Worm (Caenorhabditis elegans): Measurements from ENCODE around the gene hpo-26.

The hpo-26 gene

DNA sequence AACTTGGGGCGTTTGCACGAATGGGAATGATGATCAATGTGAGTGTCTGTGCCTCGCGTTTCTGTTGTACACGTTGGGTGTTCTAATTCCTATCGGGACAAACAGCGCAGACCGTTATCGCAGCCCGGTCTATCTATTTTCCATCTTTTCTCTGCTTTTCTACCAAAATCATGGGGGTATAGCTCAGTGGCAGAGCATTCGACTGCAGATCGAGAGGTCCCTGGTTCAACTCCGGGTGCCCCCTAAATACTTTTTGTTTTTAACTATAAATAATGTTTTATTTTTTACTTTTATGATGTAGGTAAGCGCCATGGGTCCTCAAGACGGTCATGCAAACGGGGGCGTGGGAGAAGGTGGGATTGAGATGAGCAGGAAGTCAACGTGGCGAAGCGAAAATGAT, 26.7 kb upstream of the hpo-26 start (continued):
- no peak for TF ChIP-seq zip-2 (tag; optimal IDR thresholded peaks at IDR 0.05)
- TF ChIP-seq mxl-2 (GFP tag; conservative IDR thresholded peaks at IDR 0.05) = 0 out of 2 replicates have a peak, but pooled peaks have one; percentile 42
- no peak for TF ChIP-seq Y48G9A.11 (GFP tag; IDR thresholded peaks at IDR 0.05)

DNA sequence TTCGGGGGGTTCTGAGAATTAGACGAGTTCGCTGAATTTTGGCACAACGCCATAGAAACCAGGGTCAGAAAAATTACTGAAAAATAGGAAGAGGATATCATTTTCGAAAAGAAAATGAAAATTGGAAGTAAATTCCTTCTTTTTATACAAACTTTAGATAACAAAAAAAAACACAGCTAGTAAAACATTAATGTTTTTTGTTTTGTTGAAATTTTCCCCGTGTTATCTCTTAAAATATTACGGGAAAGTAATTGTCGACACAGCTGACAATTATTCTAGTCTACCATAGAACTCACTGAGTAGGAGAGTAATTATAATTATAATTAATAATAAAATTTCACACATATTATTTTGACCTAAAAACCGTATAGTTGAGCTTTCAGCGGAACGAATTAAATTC, 26.2 kb upstream of the hpo-26 start, which contains the start of gene spp-26:
spp-26 (minus strand) TSS at position 101 of the 400 bp plus-strand sequence.
- TF ChIP-seq R02D3.7 (tag; optimal IDR thresholded peaks at IDR 0.05) (no peak), attf-4 (tag; optimal IDR thresholded peaks at IDR 0.05) (no peak), lin-13 (GFP tag; optimal IDR thresholded peaks at IDR 0.05) (no peak), ZK546.5 (tag; optimal IDR thresholded peaks at IDR 0.05) (no peak), tag-97 (GFP tag; IDR thresholded peaks at IDR 0.05) (no peak), F10B5.3 (tag; optimal IDR thresholded peaks at IDR 0.05) (no peak), F44E2.7 (GFP tag; IDR thresholded peaks at IDR 0.05) (no peak), nhr-237 (tag; optimal IDR thresholded peaks at IDR 0.05) (no peak), nhr-76 (tag; optimal IDR thresholded peaks at IDR 0.05) (no peak), Y105C5A.15 (GFP tag; IDR thresholded peaks at IDR 0.05) (no peak), unc-130 (GFP tag; optimal IDR thresholded peaks at IDR 0.05) (no peak), ceh-62 (tag; optimal IDR thresholded peaks at IDR 0.05) (no peak), spr-1 (tag; optimal IDR thresholded peaks at IDR 0.05) (no peak), dmd-8 (GFP tag; IDR thresholded peaks at IDR 0.05) (no peak), nhr-11 (tag; optimal IDR thresholded peaks at IDR 0.05) (no peak), zip-2 (tag; optimal IDR thresholded peaks at IDR 0.05) (no peak), dve-1 (tag; optimal IDR thresholded peaks at IDR 0.05; ENCODE audit: insufficient read depth) (no peak), Y48G9A.11 (GFP tag; IDR thresholded peaks at IDR 0.05) (no peak), fos-1 (tag; optimal IDR thresholded peaks at IDR 0.05) (no peak)

DNA sequence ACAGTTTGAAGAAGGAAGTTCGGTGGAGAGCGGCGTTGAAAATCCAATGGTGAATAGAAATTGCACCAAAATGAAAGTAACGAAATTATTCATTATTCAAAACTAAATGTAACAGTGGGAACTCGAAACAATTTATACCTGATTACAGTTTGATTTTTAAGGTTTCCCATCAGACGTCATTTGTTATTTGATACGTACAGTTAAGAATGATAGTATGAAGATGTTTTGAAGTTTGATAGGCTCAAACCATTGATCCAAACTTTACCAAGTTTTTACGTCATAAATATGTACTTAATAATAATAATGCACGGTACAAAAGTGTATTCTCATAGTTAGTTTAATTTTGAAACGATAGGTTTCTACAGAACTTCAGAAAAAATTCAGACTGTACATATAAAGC, 25.2 kb upstream of the hpo-26 start, which contains the start of gene spp-20:
spp-20 (minus strand) TSS at position 101 of the 400 bp plus-strand sequence.
- TF ChIP-seq egl-27 (tag; optimal IDR thresholded peaks at IDR 0.05) (no peak), daf-8 (GFP tag; IDR thresholded peaks at IDR 0.05) (no peak), ceh-62 (tag; optimal IDR thresholded peaks at IDR 0.05) (no peak), zfp-3 (GFP tag; conservative IDR thresholded peaks at IDR 0.05) (no peak), hlh-11 (tag; optimal IDR thresholded peaks at IDR 0.05) (no peak), lin-29 (GFP tag; IDR thresholded peaks at IDR 0.05) (no peak), T26A8.4 (GFP tag; IDR thresholded peaks at IDR 0.05) (no peak), Y5F2A.4 (GFP tag; optimal IDR thresholded peaks at IDR 0.05) (no peak), daf-19 (GFP tag; conservative IDR thresholded peaks at IDR 0.05) (no peak), zip-2 (tag; optimal IDR thresholded peaks at IDR 0.05) (no peak)

DNA sequence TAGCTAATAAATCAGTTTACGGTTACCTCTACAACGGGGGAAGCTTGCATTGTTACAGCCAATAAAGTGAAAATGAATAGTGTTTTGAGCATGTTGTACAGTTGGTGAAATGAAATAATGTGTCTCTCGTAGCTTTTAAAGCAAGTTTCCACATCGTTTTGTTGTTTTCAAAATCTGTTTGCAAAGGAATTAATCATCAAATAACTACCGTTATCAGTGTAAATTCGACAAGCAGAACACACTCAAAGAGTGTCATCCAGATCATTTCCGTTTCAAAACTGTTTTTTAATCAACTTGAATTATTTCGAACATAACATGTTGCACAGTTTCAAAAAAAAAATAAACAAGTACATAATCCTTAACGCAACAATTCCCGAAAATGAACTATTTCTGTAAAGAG, 24.2 kb upstream of the hpo-26 start, which contains the start of gene spp-27:
spp-27 (minus strand) TSS at position 101 of the 400 bp plus-strand sequence.
- TF ChIP-seq nhr-25 (tag; optimal IDR thresholded peaks at IDR 0.05; ENCODE audit: borderline replicate concordance, insufficient read depth) (no peak), ztf-7 (tag; optimal IDR thresholded peaks at IDR 0.05) (no peak), mxl-2 (GFP tag; conservative IDR thresholded peaks at IDR 0.05) (no peak), nhr-102 (tag; optimal IDR thresholded peaks at IDR 0.05) (no peak), snpc-4 (tag; optimal IDR thresholded peaks at IDR 0.05) (no peak), lin-29 (GFP tag; IDR thresholded peaks at IDR 0.05) (no peak), D1046.2 (GFP tag; IDR thresholded peaks at IDR 0.05) (no peak), hmg-1.1 (GFP tag; IDR thresholded peaks at IDR 0.05) (no peak), ZK337.2 (GFP tag; IDR thresholded peaks at IDR 0.05) (no peak), egl-27 (tag; optimal IDR thresholded peaks at IDR 0.05) (no peak), T20F7.1 (GFP tag; optimal IDR thresholded peaks at IDR 0.05) (no peak), lin-38 (GFP tag; IDR thresholded peaks at IDR 0.05) (no peak), saeg-2 (GFP tag; IDR thresholded peaks at IDR 0.05) (no peak), nhr-28 (tag; optimal IDR thresholded peaks at IDR 0.05) (no peak), nhr-41 (GFP tag; IDR thresholded peaks at IDR 0.05) (no peak), sdz-12 (GFP tag; optimal IDR thresholded peaks at IDR 0.05) (no peak), fkh-10 (GFP tag; optimal IDR thresholded peaks at IDR 0.05) (no peak), mxl-3 (GFP tag; optimal IDR thresholded peaks at IDR 0.05) (no peak), spr-3 (GFP tag; optimal IDR thresholded peaks at IDR 0.05) (no peak)
